Fruit fly (Drosophila melanogaster) whole organism, embryonic: ENCODE measurements around the gene CG4456.

Experiments
- Atf-2 ChIP-seq: fragments of 200-800 bp; sonication (Bioruptor generic); optimal IDR thresholded peaks from 2 replicates; lab custom pipeline; 2016; ENCODE audit warnings: missing biosample characterization, missing genetic modification characterization
- BtbVII ChIP-seq: fragments of 200-800 bp; sonication (Bioruptor generic); optimal IDR thresholded peaks from 3 replicates; lab custom pipeline; 2017; ENCODE audit warnings: missing biosample characterization, mild to moderate bottlenecking, missing genetic modification characterization
- Bteb2 ChIP-seq: fragments of 200-800 bp; sonication (Bioruptor generic); optimal IDR thresholded peaks from 2 replicates; lab custom pipeline; 2016; ENCODE audit warnings: missing biosample characterization, missing genetic modification characterization
- CG1024 ChIP-seq: fragments of 200-800 bp; sonication (Bioruptor generic); IDR thresholded peaks from 2 replicates; pipeline ENCODE4 v1.3.6; 2022; ENCODE audit warnings: missing biosample characterization, missing genetic modification characterization
- CG10321 ChIP-seq: fragments of 200-800 bp; sonication (Bioruptor generic); IDR thresholded peaks from 2 replicates; pipeline ENCODE4 v1.3.6; 2022; ENCODE audit warnings: missing biosample characterization, missing genetic modification characterization
- CG10979 ChIP-seq: fragments of 200-800 bp; sonication (Bioruptor generic); optimal IDR thresholded peaks from 2 replicates; lab custom pipeline; 2018; ENCODE audit warnings: missing biosample characterization, mild to moderate bottlenecking, missing genetic modification characterization, moderate library complexity
- CG12071 ChIP-seq: fragments of 200-800 bp; sonication (Bioruptor generic); optimal IDR thresholded peaks from 3 replicates; lab custom pipeline; 2018; ENCODE audit warnings: missing biosample characterization, mild to moderate bottlenecking, missing genetic modification characterization
- CG12155 ChIP-seq: fragments of 200-800 bp; sonication (Bioruptor generic); optimal IDR thresholded peaks from 3 replicates; lab custom pipeline; 2016; ENCODE audit warnings: missing biosample characterization, missing genetic modification characterization
- CG13296 ChIP-seq: fragments of 200-800 bp; sonication (Bioruptor generic); optimal IDR thresholded peaks from 3 replicates; lab custom pipeline; 2018; ENCODE audit warnings: missing biosample characterization, mild to moderate bottlenecking, missing genetic modification characterization
- CG13775 ChIP-seq: fragments of 200-800 bp; sonication (Bioruptor generic); optimal IDR thresholded peaks from 3 replicates; lab custom pipeline; 2017; ENCODE audit warnings: missing biosample characterization, mild to moderate bottlenecking, missing genetic modification characterization
- CG14860 ChIP-seq: fragments of 200-800 bp; sonication (Bioruptor generic); IDR thresholded peaks from 3 replicates; pipeline ENCODE4 v1.3.6; 2022; ENCODE audit warnings: missing biosample characterization, missing genetic modification characterization; ENCODE audit not compliant: partially characterized antibody
- CG1602 ChIP-seq: fragments of 200-800 bp; sonication (Bioruptor generic); optimal IDR thresholded peaks from 3 replicates; lab custom pipeline; 2016; ENCODE audit warnings: missing biosample characterization, missing genetic modification characterization
- CG17568 ChIP-seq: fragments of 200-800 bp; sonication (Bioruptor generic); optimal IDR thresholded peaks from 2 replicates; lab custom pipeline; 2018; ENCODE audit warnings: missing biosample characterization, mild to moderate bottlenecking, missing genetic modification characterization, moderate library complexity
- CG18011 ChIP-seq: fragments of 200-800 bp; sonication (Bioruptor generic); optimal IDR thresholded peaks from 2 replicates; lab custom pipeline; 2017; ENCODE audit warnings: missing biosample characterization, missing genetic modification characterization, mild to moderate bottlenecking, moderate library complexity, missing genotype
- CG18476 ChIP-seq: fragments of 200-800 bp; sonication (Bioruptor generic); optimal IDR thresholded peaks from 2 replicates; lab custom pipeline; 2016; ENCODE audit warnings: missing biosample characterization, mild to moderate bottlenecking, missing genetic modification characterization
- CG18764 ChIP-seq: fragments of 200-800 bp; sonication (Bioruptor generic); optimal IDR thresholded peaks from 3 replicates; lab custom pipeline; 2016; ENCODE audit warnings: missing biosample characterization, missing genetic modification characterization
- CG2116 ChIP-seq: fragments of 200-800 bp; sonication (Bioruptor generic); optimal IDR thresholded peaks from 3 replicates; lab custom pipeline; 2018; ENCODE audit warnings: missing biosample characterization, mild to moderate bottlenecking, missing genetic modification characterization
- CG2120 ChIP-seq: fragments of 200-800 bp; sonication (Bioruptor generic); optimal IDR thresholded peaks from 3 replicates; lab custom pipeline; 2016; ENCODE audit warnings: missing biosample characterization, missing genetic modification characterization
- CG2129 ChIP-seq: fragments of 200-800 bp; sonication (Bioruptor generic); IDR thresholded peaks from 2 replicates; pipeline ENCODE4 v1.3.6; 2022; ENCODE audit warnings: missing biosample characterization, missing genetic modification characterization; ENCODE audit not compliant: partially characterized antibody
- CG2678 ChIP-seq: fragments of 200-800 bp; sonication (Bioruptor generic); optimal IDR thresholded peaks from 3 replicates; lab custom pipeline; 2019; ENCODE audit warnings: missing biosample characterization, mild to moderate bottlenecking, missing genetic modification characterization, moderate library complexity
- CG3281 ChIP-seq: fragments of 200-800 bp; sonication (Bioruptor generic); optimal IDR thresholded peaks from 3 replicates; lab custom pipeline; 2017; ENCODE audit warnings: missing biosample characterization, mild to moderate bottlenecking, missing genetic modification characterization
- CG34376 ChIP-seq: fragments of 200-800 bp; sonication (Bioruptor generic); optimal IDR thresholded peaks from 2 replicates; lab custom pipeline; 2018; ENCODE audit warnings: missing biosample characterization, mild to moderate bottlenecking, missing genetic modification characterization
- CG3838 ChIP-seq: fragments of 200-800 bp; sonication (Bioruptor generic); optimal IDR thresholded peaks from 3 replicates; lab custom pipeline; 2016; ENCODE audit warnings: missing biosample characterization, missing genetic modification characterization
- CG7372 ChIP-seq: fragments of 200-800 bp; sonication (Bioruptor generic); IDR thresholded peaks from 2 replicates; pipeline ENCODE4 v1.3.6; 2022; ENCODE audit warnings: missing biosample characterization, missing genetic modification characterization
- CG7928 ChIP-seq: fragments of 200-800 bp; sonication (Bioruptor generic); optimal IDR thresholded peaks from 2 replicates; lab custom pipeline; 2017; ENCODE audit warnings: missing biosample characterization, mild to moderate bottlenecking, missing genetic modification characterization
- CG9215 ChIP-seq: fragments of 200-800 bp; sonication (Bioruptor generic); IDR thresholded peaks from 2 replicates; pipeline ENCODE4 v1.3.6; 2022; ENCODE audit warnings: missing biosample characterization, missing genetic modification characterization
- D ChIP-seq, 2 experiments: fragments of 200-800 bp in 1 of 2; fragments of >200 bp in 1 of 2; sonication (Bioruptor generic) in 1 of 2; optimal IDR thresholded peaks; 2 replicates in 1 of 2; 3 replicates in 1 of 2; lab custom pipeline; 2017; ENCODE audit warnings: mild to moderate bottlenecking in 1 of 2, missing biosample characterization in 1 of 2, missing genetic modification characterization in 1 of 2, missing genetic modification reagents in 1 of 2
- D19A ChIP-seq: fragments of 200-800 bp; optimal IDR thresholded peaks from 3 replicates; lab custom pipeline; 2019; ENCODE audit warnings: missing biosample characterization, mild to moderate bottlenecking, missing genetic modification characterization, moderate library complexity
- Dp ChIP-seq: fragments of 200-800 bp; sonication (Bioruptor generic); optimal IDR thresholded peaks from 2 replicates; lab custom pipeline; 2018; ENCODE audit warnings: missing biosample characterization, mild to moderate bottlenecking, missing genetic modification characterization, moderate library complexity
- HHEX ChIP-seq: fragments of 200-800 bp; sonication (Bioruptor generic); optimal IDR thresholded peaks from 3 replicates; lab custom pipeline; 2017; ENCODE audit warnings: missing biosample characterization, mild to moderate bottlenecking, missing genetic modification characterization, missing genetic modification reagents
- HmgD ChIP-seq: fragments of 200-800 bp; sonication (Bioruptor generic); optimal IDR thresholded peaks from 3 replicates; lab custom pipeline; 2016; ENCODE audit warnings: missing biosample characterization, missing genetic modification characterization
- Hmr ChIP-seq: fragments of 200-800 bp; sonication (Bioruptor generic); optimal IDR thresholded peaks from 3 replicates; lab custom pipeline; 2017; ENCODE audit warnings: mild to moderate bottlenecking, missing biosample characterization, missing genetic modification reagents, missing genetic modification characterization
- Jarid2 ChIP-seq: fragments of 200-800 bp; sonication (Bioruptor generic); optimal IDR thresholded peaks from 3 replicates; lab custom pipeline; 2017; ENCODE audit warnings: mild to moderate bottlenecking, missing biosample characterization, missing genetic modification reagents, missing genetic modification characterization
- Lim3 ChIP-seq: fragments of 200-800 bp; sonication (Bioruptor generic); IDR thresholded peaks from 2 replicates; pipeline ENCODE4 v1.3.6; 2022; ENCODE audit warnings: missing biosample characterization, missing genetic modification characterization
- PHDP ChIP-seq: fragments of 200-800 bp; sonication (Bioruptor generic); optimal IDR thresholded peaks from 3 replicates; lab custom pipeline; 2018; ENCODE audit warnings: missing biosample characterization, mild to moderate bottlenecking, missing genetic modification characterization, moderate library complexity
- Sox100B ChIP-seq: fragments of 200-800 bp; sonication (Bioruptor generic); optimal IDR thresholded peaks from 3 replicates; lab custom pipeline; 2018; ENCODE audit warnings: missing biosample characterization, mild to moderate bottlenecking, missing genetic modification characterization
- cad ChIP-seq: fragments of >200 bp; optimal IDR thresholded peaks from 2 replicates; lab custom pipeline; 2017; ENCODE audit warnings: missing biosample characterization, missing genetic modification characterization
- chif ChIP-seq, 2 experiments: fragments of 200-800 bp; sonication (Bioruptor generic); optimal IDR thresholded peaks; 3 replicates each; lab custom pipeline; 2016; ENCODE audit warnings: missing biosample characterization in 2 of 2, missing genetic modification characterization in 2 of 2
- chm ChIP-seq: fragments of 200-800 bp; sonication (Bioruptor generic); IDR thresholded peaks from 2 replicates; pipeline ENCODE4 v1.3.6; 2022; ENCODE audit warnings: missing biosample characterization, missing genetic modification characterization
- crol ChIP-seq: fragments of 200-800 bp; sonication (Bioruptor generic); IDR thresholded peaks from 2 replicates; pipeline ENCODE4 v1.3.6; 2022; ENCODE audit warnings: missing biosample characterization, missing genetic modification characterization
- ems ChIP-seq: fragments of 200-800 bp; sonication (Bioruptor generic); optimal IDR thresholded peaks from 3 replicates; lab custom pipeline; 2016; ENCODE audit warnings: missing biosample characterization, missing genetic modification characterization
- fru ChIP-seq: fragments of >200 bp; optimal IDR thresholded peaks from 2 replicates; lab custom pipeline; 2017
- jigr1 ChIP-seq: fragments of 200-800 bp; sonication (Bioruptor generic); IDR thresholded peaks from 3 replicates; pipeline ENCODE4 v1.3.6; 2022; ENCODE audit warnings: missing biosample characterization, missing genetic modification characterization
- jing ChIP-seq: fragments of 200-800 bp; sonication (Bioruptor generic); optimal IDR thresholded peaks from 2 replicates; lab custom pipeline; 2018; ENCODE audit warnings: missing biosample characterization, mild to moderate bottlenecking, missing genetic modification characterization
- ranshi ChIP-seq: fragments of 200-800 bp; sonication (Bioruptor generic); IDR thresholded peaks from 2 replicates; pipeline ENCODE4 v1.3.6; 2022; ENCODE audit warnings: missing biosample characterization, missing genetic modification characterization
- sc ChIP-seq, 3 experiments: fragments of >200 bp in 2 of 3; fragments of 200-800 bp in 1 of 3; sonication (Bioruptor generic) in 1 of 3; optimal IDR thresholded peaks; 2 replicates in 2 of 3; 3 replicates in 1 of 3; lab custom pipeline; 2017; ENCODE audit warnings: mild to moderate bottlenecking in 1 of 3, missing biosample characterization in 1 of 3, missing genetic modification characterization in 1 of 3, missing genetic modification reagents in 1 of 3
- sens-2 ChIP-seq: fragments of 200-800 bp; sonication (Bioruptor generic); IDR thresholded peaks from 2 replicates; pipeline ENCODE4 v1.3.6; 2022; ENCODE audit warnings: missing biosample characterization, missing genetic modification characterization
- zen2 ChIP-seq: fragments of 200-800 bp; sonication (Bioruptor generic); IDR thresholded peaks from 3 replicates; pipeline ENCODE4 v1.3.6; 2022; ENCODE audit warnings: missing biosample characterization, missing genetic modification characterization; ENCODE audit not compliant: partially characterized antibody

CG4456 gene

DNA sequence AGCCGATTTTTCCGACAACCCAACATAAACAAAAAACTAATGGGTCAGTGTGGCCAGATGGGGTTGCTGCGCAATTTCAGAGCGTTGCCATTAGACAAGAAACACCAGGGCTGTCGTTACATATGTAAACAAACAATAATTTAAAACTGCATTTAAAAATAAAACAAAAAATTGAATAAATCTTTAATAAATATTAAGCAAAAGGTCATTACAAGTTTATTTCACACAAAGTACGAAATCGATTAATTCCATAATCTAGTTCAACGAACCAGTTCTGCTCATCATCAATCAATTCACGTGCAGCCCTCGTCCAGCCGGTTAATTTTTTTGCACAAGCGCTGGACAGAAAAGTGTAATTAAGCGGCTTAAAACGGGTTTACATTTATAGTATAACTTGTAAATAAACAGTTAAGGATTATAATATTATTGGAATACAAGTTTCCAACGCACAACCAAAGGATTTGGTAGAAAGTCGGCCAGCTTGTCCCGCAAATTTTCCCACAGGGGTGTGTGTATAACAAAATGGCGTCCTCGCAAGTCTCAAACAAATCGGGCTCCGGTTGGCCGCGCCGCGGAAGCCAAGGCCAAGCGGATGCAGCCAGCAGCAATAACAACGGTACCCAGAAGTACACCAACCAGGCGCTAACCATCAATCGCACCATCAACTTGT is 38.4 kb downstream of the CG4456 start, which contains the start of the genes CG4022 and Cpsf5 (continued):
- TF ChIP-seq D (optimal IDR thresholded peaks at IDR 0.05; lab: Kevin White, UChicago) = no peak
- TF ChIP-seq D (GFP tag; optimal IDR thresholded peaks at IDR 0.05; lab: Kevin White, UChicago) = peak; percentile 75
- TF ChIP-seq CG18011 (GFP tag; lab: Kevin White, UChicago) = peak; percentile 58
- TF ChIP-seq CG2129 (GFP tag; lab: Robert Waterston, UW) = no peak
- peak; percentile 28 for TF ChIP-seq Dp (GFP tag; lab: Kevin White, UChicago)
- peak; percentile 47 for TF ChIP-seq BtbVII (GFP tag; lab: Kevin White, UChicago)
- TF ChIP-seq CG2116 = peak; percentile 83
- TF ChIP-seq CG3838 (GFP tag; lab: Kevin White, UChicago) = peak; percentile 74
- TF ChIP-seq jigr1 (GFP tag; lab: Robert Waterston, UW) = no peak
- TF ChIP-seq CG18764 = peak; percentile 63
- TF ChIP-seq zen2 (GFP tag; lab: Robert Waterston, UW) = no peak; the same call in 2 of the 3 replicates
- peak; percentile 98 for TF ChIP-seq CG7928
- TF ChIP-seq HHEX (GFP tag; lab: Kevin White, UChicago) = peak; percentile 69
- TF ChIP-seq CG14860 (GFP tag; lab: Robert Waterston, UW) = no peak
- peak; percentile 66 for TF ChIP-seq CG1024 (GFP tag; lab: Robert Waterston, UW)
- TF ChIP-seq CG12155 (GFP tag; lab: Kevin White, UChicago) = peak; percentile 82
- no peak for TF ChIP-seq Lim3 (GFP tag; lab: Robert Waterston, UW)
- TF ChIP-seq CG17568 (GFP tag; lab: Kevin White, UChicago) = peak; percentile 63
- peak; percentile 85 for TF ChIP-seq Hmr
- TF ChIP-seq CG2678 (tag; lab: Kevin White, UChicago) = peak; percentile 85
- TF ChIP-seq CG7372 (GFP tag; lab: Robert Waterston, UW) = peak; percentile 84
- no peak for TF ChIP-seq fru (lab: Kevin White, UChicago)
- TF ChIP-seq PHDP (tag; lab: Kevin White, UChicago) = peak; percentile 87
- peak; percentile 12 for TF ChIP-seq jing (GFP tag; lab: Kevin White, UChicago)
- no peak for TF ChIP-seq Atf-2 (GFP tag; lab: Kevin White, UChicago)
- peak; percentile 23 for TF ChIP-seq CG34376 (GFP tag; lab: Kevin White, UChicago)
- peak; percentile 68 for TF ChIP-seq CG18476 (GFP tag; lab: Kevin White, UChicago)
- no peak for TF ChIP-seq sc (optimal IDR thresholded peaks at IDR 0.05; lab: Kevin White, UChicago)
- peak; percentile 16 for TF ChIP-seq sc (GFP tag; optimal IDR thresholded peaks at IDR 0.05; lab: Kevin White, UChicago)
- peak; percentile 79 for TF ChIP-seq CG3281 (GFP tag; lab: Kevin White, UChicago)
- TF ChIP-seq sens-2 (GFP tag; lab: Robert Waterston, UW) = 0 out of 2 replicates have a peak, but pooled peaks have one; percentile 29
- TF ChIP-seq Jarid2 (GFP tag; lab: Kevin White, UChicago) = no peak
- TF ChIP-seq cad = no peak
- TF ChIP-seq CG10979 (tag; lab: Kevin White, UChicago) = peak; percentile 74
- peak; percentile 72 for TF ChIP-seq CG13296 (GFP tag; lab: Kevin White, UChicago)
- TF ChIP-seq ems = peak; percentile 70
- TF ChIP-seq Bteb2 (GFP tag; lab: Kevin White, UChicago) = peak; percentile 48
- TF ChIP-seq chif (GFP tag; optimal IDR thresholded peaks at IDR 0.05; lab: Kevin White, UChicago) = peak; percentile 63 to 70
- TF ChIP-seq CG12071 (GFP tag; lab: Kevin White, UChicago) = peak; percentile 27
- TF ChIP-seq chm = peak; percentile 50; the same call in 1 of the 2 replicates
- TF ChIP-seq ranshi (GFP tag; lab: Robert Waterston, UW) = peak; percentile 82; the same call in 1 of the 2 replicates
- peak; percentile 52 for TF ChIP-seq D19A (tag; lab: Kevin White, UChicago)
- TF ChIP-seq CG9215 = peak; percentile 82
- peak; percentile 40; the same call in 1 of the 2 replicates for TF ChIP-seq CG10321 (GFP tag; lab: Robert Waterston, UW)
- TF ChIP-seq Sox100B (GFP tag; lab: Kevin White, UChicago) = peak; percentile 71
- peak; percentile 87 for TF ChIP-seq CG13775 (GFP tag; lab: Kevin White, UChicago)
- peak; percentile 89 for TF ChIP-seq CG2120 (GFP tag; lab: Kevin White, UChicago)
- TF ChIP-seq crol (GFP tag; lab: Robert Waterston, UW) = no peak
- TF ChIP-seq CG1602 (GFP tag; lab: Kevin White, UChicago) = peak; percentile 73
- no peak for TF ChIP-seq HmgD
